Fruit fly (Drosophila melanogaster): ENCODE data around the gene HIP.

Gene HIP

dm6 chrX:3834955-3835763 is 36.2 kb downstream of the HIP start (continued):
- TF ChIP-seq pzg (GFP tag; optimal IDR thresholded peaks at IDR 0.05) (no peak), sr (GFP tag; IDR thresholded peaks at IDR 0.05) (peak; percentile 57; the same call in 2 of the 3 replicates), Oli (tag; optimal IDR thresholded peaks at IDR 0.05) (no peak), Dll (GFP tag; IDR thresholded peaks at IDR 0.05; ENCODE audit: partially characterized antibody) (no peak), Lim3 (GFP tag; IDR thresholded peaks at IDR 0.05) (no peak), B-H1 (GFP tag; IDR thresholded peaks at IDR 0.05) (no peak), cwo (GFP tag; optimal IDR thresholded peaks at IDR 0.05) (no peak), CG15514 (GFP tag; optimal IDR thresholded peaks at IDR 0.05) (no peak), fd96Cb (tag; optimal IDR thresholded peaks at IDR 0.05) (no peak), org-1 (GFP tag; optimal IDR thresholded peaks at IDR 0.05) (no peak), CG6689 (GFP tag; IDR thresholded peaks at IDR 0.05) (no peak), CG12769 (tag; optimal IDR thresholded peaks at IDR 0.05) (peak; percentile 64), dysf (GFP tag; IDR thresholded peaks at IDR 0.05) (no peak), gro (GFP tag; optimal IDR thresholded peaks at IDR 0.05) (no peak), Mad (GFP tag; optimal IDR thresholded peaks at IDR 0.05) (no peak), dmrt99B (tag; optimal IDR thresholded peaks at IDR 0.05) (no peak), Trl (optimal IDR thresholded peaks at IDR 0.05) (peak; percentile 77 to 87), Trl (GFP tag; optimal IDR thresholded peaks at IDR 0.05) (no peak), CG9215 (GFP tag; IDR thresholded peaks at IDR 0.05) (no peak), vfl (GFP tag; optimal IDR thresholded peaks at IDR 0.05) (no peak), Dek (tag; optimal IDR thresholded peaks at IDR 0.05) (no peak), HLH3B (GFP tag; IDR thresholded peaks at IDR 0.05) (no peak), CG7357 (GFP tag; IDR thresholded peaks at IDR 0.05) (no peak), sug (tag; optimal IDR thresholded peaks at IDR 0.05) (no peak), ac (GFP tag; optimal IDR thresholded peaks at IDR 0.05) (no peak), E2f2 (GFP tag; IDR thresholded peaks at IDR 0.05) (no peak), tup (GFP tag; optimal IDR thresholded peaks at IDR 0.05) (no peak), Hr3 (GFP tag; optimal IDR thresholded peaks at IDR 0.05) (no peak), CG31224 (GFP tag; IDR thresholded peaks at IDR 0.05) (no peak), CG9817 (tag; optimal IDR thresholded peaks at IDR 0.05) (no peak), yki (optimal IDR thresholded peaks at IDR 0.05) (peak; percentile 31), Usf (GFP tag; optimal IDR thresholded peaks at IDR 0.05) (no peak), Ptx1 (GFP tag; IDR thresholded peaks at IDR 0.05) (no peak), cato (GFP tag; optimal IDR thresholded peaks at IDR 0.05; ENCODE audit: borderline replicate concordance) (no peak), schlank (tag; optimal IDR thresholded peaks at IDR 0.05) (no peak), CG8478 (optimal IDR thresholded peaks at IDR 0.05) (no peak), Aef1 (GFP tag; IDR thresholded peaks at IDR 0.05) (no peak), repo (GFP tag; optimal IDR thresholded peaks at IDR 0.05) (no peak), grau (tag; optimal IDR thresholded peaks at IDR 0.05) (no peak), CG11504 (tag; optimal IDR thresholded peaks at IDR 0.05) (no peak), CG31365 (tag; optimal IDR thresholded peaks at IDR 0.05) (no peak), CG11085 (GFP tag; IDR thresholded peaks at IDR 0.05) (no peak), Blimp-1 (GFP tag; optimal IDR thresholded peaks at IDR 0.05) (no peak), phol (tag; optimal IDR thresholded peaks at IDR 0.05) (peak; percentile 31), CG17328 (GFP tag; IDR thresholded peaks at IDR 0.05) (no peak), CG5245 (GFP tag; optimal IDR thresholded peaks at IDR 0.05) (no peak), CG11456 (GFP tag; IDR thresholded peaks at IDR 0.05) (no peak), CG4404 (GFP tag; IDR thresholded peaks at IDR 0.05) (no peak), sisA (GFP tag; IDR thresholded peaks at IDR 0.05) (no peak), CG18011 (GFP tag; optimal IDR thresholded peaks at IDR 0.05) (peak; percentile 90), CG12299 (tag; optimal IDR thresholded peaks at IDR 0.05) (no peak), CTCF (GFP tag; optimal IDR thresholded peaks at IDR 0.05) (no peak)
